Fruit fly (Drosophila melanogaster) whole organism, embryonic: ENCODE data around the gene Traf4.

Experiments
- B-H1 ChIP-seq: fragments of 200-800 bp; sonication (Bioruptor generic); IDR thresholded peaks from 3 replicates; pipeline ENCODE4 v1.3.6; 2022; ENCODE audit warnings: missing biosample characterization, missing genetic modification characterization
- Blimp-1 ChIP-seq: fragments of 200-800 bp; sonication (Bioruptor generic); optimal IDR thresholded peaks from 3 replicates; lab custom pipeline; 2018; ENCODE audit warnings: missing biosample characterization, missing genetic modification characterization, mild to moderate bottlenecking, moderate library complexity, missing genetic modification reagents
- C15 ChIP-seq: fragments of 200-800 bp; sonication (Bioruptor generic); IDR thresholded peaks from 3 replicates; pipeline ENCODE4 v1.3.6; 2022; ENCODE audit warnings: missing biosample characterization, missing genetic modification characterization
- CG10321 ChIP-seq: fragments of 200-800 bp; sonication (Bioruptor generic); IDR thresholded peaks from 2 replicates; pipeline ENCODE4 v1.3.6; 2022; ENCODE audit warnings: missing biosample characterization, missing genetic modification characterization
- CG10462 ChIP-seq: fragments of 200-800 bp; sonication (Bioruptor generic); optimal IDR thresholded peaks from 2 replicates; lab custom pipeline; 2016; ENCODE audit warnings: missing biosample characterization, missing genetic modification characterization
- CG11398 ChIP-seq: fragments of 200-800 bp; sonication (Bioruptor generic); optimal IDR thresholded peaks from 2 replicates; lab custom pipeline; 2016; ENCODE audit warnings: missing biosample characterization, missing genetic modification characterization
- CG11456 ChIP-seq: fragments of 200-800 bp; sonication (Bioruptor generic); IDR thresholded peaks from 3 replicates; pipeline ENCODE4 v1.3.6; 2022; ENCODE audit warnings: missing biosample characterization, missing genetic modification characterization
- CG11723 ChIP-seq: fragments of 200-800 bp; sonication (Bioruptor generic); optimal IDR thresholded peaks from 2 replicates; lab custom pipeline; 2017; ENCODE audit warnings: missing biosample characterization, mild to moderate bottlenecking, missing genetic modification characterization
- CG12071 ChIP-seq: fragments of 200-800 bp; sonication (Bioruptor generic); optimal IDR thresholded peaks from 3 replicates; lab custom pipeline; 2018; ENCODE audit warnings: missing biosample characterization, mild to moderate bottlenecking, missing genetic modification characterization
- CG12942 ChIP-seq: fragments of 200-800 bp; sonication (Bioruptor generic); optimal IDR thresholded peaks from 3 replicates; lab custom pipeline; 2016; ENCODE audit warnings: missing biosample characterization, missing genetic modification characterization
- CG14965 ChIP-seq: fragments of 200-800 bp; sonication (Bioruptor generic); optimal IDR thresholded peaks from 2 replicates; lab custom pipeline; 2016; ENCODE audit warnings: missing biosample characterization, missing genetic modification characterization, borderline replicate concordance
- CG15011 ChIP-seq: fragments of 200-800 bp; sonication (Bioruptor generic); optimal IDR thresholded peaks from 3 replicates; lab custom pipeline; 2018; ENCODE audit warnings: missing biosample characterization, mild to moderate bottlenecking, missing genetic modification characterization
- CG2116 ChIP-seq: fragments of 200-800 bp; sonication (Bioruptor generic); optimal IDR thresholded peaks from 3 replicates; lab custom pipeline; 2018; ENCODE audit warnings: missing biosample characterization, mild to moderate bottlenecking, missing genetic modification characterization
- CG2120 ChIP-seq: fragments of 200-800 bp; sonication (Bioruptor generic); optimal IDR thresholded peaks from 3 replicates; lab custom pipeline; 2016; ENCODE audit warnings: missing biosample characterization, missing genetic modification characterization
- CG2129 ChIP-seq: fragments of 200-800 bp; sonication (Bioruptor generic); IDR thresholded peaks from 2 replicates; pipeline ENCODE4 v1.3.6; 2022; ENCODE audit warnings: missing biosample characterization, missing genetic modification characterization; ENCODE audit not compliant: partially characterized antibody
- CG4707 ChIP-seq: fragments of 200-800 bp; sonication (Bioruptor generic); optimal IDR thresholded peaks from 2 replicates; lab custom pipeline; 2018; ENCODE audit warnings: missing biosample characterization, mild to moderate bottlenecking, missing genetic modification characterization, moderate library complexity
- CG6654 ChIP-seq: fragments of 200-800 bp; sonication (Bioruptor generic); optimal IDR thresholded peaks from 2 replicates; lab custom pipeline; 2017; ENCODE audit warnings: missing biosample characterization, mild to moderate bottlenecking, missing genetic modification characterization
- CG6689 ChIP-seq: fragments of 200-800 bp; sonication (Bioruptor generic); IDR thresholded peaks from 2 replicates; pipeline ENCODE4 v1.3.6; 2022; ENCODE audit warnings: missing biosample characterization, missing genetic modification characterization
- CG6765 ChIP-seq: fragments of 200-800 bp; sonication (Bioruptor generic); optimal IDR thresholded peaks from 3 replicates; lab custom pipeline; 2017; ENCODE audit warnings: missing biosample characterization, mild to moderate bottlenecking, missing genetic modification characterization
- CG9215 ChIP-seq: fragments of 200-800 bp; sonication (Bioruptor generic); IDR thresholded peaks from 2 replicates; pipeline ENCODE4 v1.3.6; 2022; ENCODE audit warnings: missing biosample characterization, missing genetic modification characterization
- D ChIP-seq, 2 experiments: fragments of 200-800 bp in 1 of 2; fragments of >200 bp in 1 of 2; sonication (Bioruptor generic) in 1 of 2; optimal IDR thresholded peaks; 2 replicates in 1 of 2; 3 replicates in 1 of 2; lab custom pipeline; 2017; ENCODE audit warnings: mild to moderate bottlenecking in 1 of 2, missing biosample characterization in 1 of 2, missing genetic modification characterization in 1 of 2, missing genetic modification reagents in 1 of 2
- Dek ChIP-seq: fragments of 200-800 bp; sonication (Bioruptor generic); optimal IDR thresholded peaks from 3 replicates; lab custom pipeline; 2019; ENCODE audit warnings: missing biosample characterization, mild to moderate bottlenecking, missing genetic modification characterization, moderate library complexity
- Ets97D ChIP-seq: fragments of 200-800 bp; sonication (Bioruptor generic); optimal IDR thresholded peaks from 3 replicates; lab custom pipeline; 2016; ENCODE audit warnings: missing biosample characterization, missing genetic modification characterization
- Fer2 ChIP-seq: fragments of 200-800 bp; sonication (Bioruptor generic); optimal IDR thresholded peaks from 2 replicates; lab custom pipeline; 2018; ENCODE audit warnings: missing biosample characterization, mild to moderate bottlenecking, missing genetic modification characterization, moderate library complexity
- HLH3B ChIP-seq: fragments of 200-800 bp; sonication (Bioruptor generic); IDR thresholded peaks from 2 replicates; pipeline ENCODE4 v1.3.6; 2022; ENCODE audit warnings: missing biosample characterization, missing genetic modification characterization
- Hr3 ChIP-seq: fragments of 200-800 bp; sonication (Bioruptor generic); optimal IDR thresholded peaks from 3 replicates; lab custom pipeline; 2016; ENCODE audit warnings: missing biosample characterization, missing genetic modification characterization
- Jarid2 ChIP-seq: fragments of 200-800 bp; sonication (Bioruptor generic); optimal IDR thresholded peaks from 3 replicates; lab custom pipeline; 2017; ENCODE audit warnings: mild to moderate bottlenecking, missing biosample characterization, missing genetic modification reagents, missing genetic modification characterization
- Mad ChIP-seq: fragments of 200-800 bp; sonication (Bioruptor generic); optimal IDR thresholded peaks from 2 replicates; lab custom pipeline; 2016; ENCODE audit warnings: missing biosample characterization, missing genetic modification characterization
- Meics ChIP-seq: fragments of 200-800 bp; sonication (Bioruptor generic); optimal IDR thresholded peaks from 2 replicates; lab custom pipeline; 2017; ENCODE audit warnings: missing biosample characterization, mild to moderate bottlenecking, missing genetic modification characterization
- Nf-YA ChIP-seq: fragments of 200-800 bp; sonication (Bioruptor generic); IDR thresholded peaks from 2 replicates; pipeline ENCODE4 v1.3.6; 2022; ENCODE audit warnings: missing biosample characterization, missing genetic modification characterization
- Opbp ChIP-seq: fragments of 200-800 bp; sonication (Bioruptor generic); IDR thresholded peaks from 3 replicates; pipeline ENCODE4 v1.3.6; 2022; ENCODE audit warnings: missing biosample characterization, missing genetic modification characterization; ENCODE audit not compliant: partially characterized antibody
- Ravus ChIP-seq: fragments of 200-800 bp; sonication (Bioruptor generic); IDR thresholded peaks from 2 replicates; pipeline ENCODE4 v1.3.6; 2022; ENCODE audit warnings: missing biosample characterization, missing genetic modification characterization
- Sox100B ChIP-seq: fragments of 200-800 bp; sonication (Bioruptor generic); optimal IDR thresholded peaks from 3 replicates; lab custom pipeline; 2018; ENCODE audit warnings: missing biosample characterization, mild to moderate bottlenecking, missing genetic modification characterization
- Sry-δ ChIP-seq: fragments of 200-800 bp; sonication (Bioruptor generic); optimal IDR thresholded peaks from 2 replicates; lab custom pipeline; 2016; ENCODE audit warnings: missing biosample characterization, missing genetic modification characterization
- Vsx1 ChIP-seq: fragments of 200-800 bp; sonication (Bioruptor generic); optimal IDR thresholded peaks from 2 replicates; lab custom pipeline; 2017; ENCODE audit warnings: missing biosample characterization, mild to moderate bottlenecking, missing genetic modification characterization, missing genetic modification reagents
- ase ChIP-seq: fragments of 200-800 bp; sonication (Bioruptor generic); IDR thresholded peaks from 3 replicates; pipeline ENCODE4 v1.3.6; 2022; ENCODE audit warnings: missing biosample characterization, missing genetic modification characterization
- bcd ChIP-seq: fragments of 200-800 bp; sonication (Bioruptor generic); optimal IDR thresholded peaks from 2 replicates; lab custom pipeline; 2017; ENCODE audit warnings: missing biosample characterization, mild to moderate bottlenecking, missing genetic modification characterization
- bowl ChIP-seq: fragments of 200-800 bp; sonication (Bioruptor generic); IDR thresholded peaks from 2 replicates; pipeline ENCODE4 v1.3.6; 2022; ENCODE audit warnings: missing biosample characterization, missing genetic modification characterization
- ind ChIP-seq: fragments of 200-800 bp; sonication (Bioruptor generic); optimal IDR thresholded peaks from 3 replicates; lab custom pipeline; 2016; ENCODE audit warnings: missing biosample characterization, missing genetic modification characterization
- jumu ChIP-seq: fragments of 200-800 bp; sonication (Bioruptor generic); optimal IDR thresholded peaks from 3 replicates; lab custom pipeline; 2016; ENCODE audit warnings: missing biosample characterization, missing genetic modification characterization
- lmd ChIP-seq: fragments of 200-800 bp; sonication (Bioruptor generic); IDR thresholded peaks from 2 replicates; pipeline ENCODE4 v1.3.6; 2022; ENCODE audit warnings: missing biosample characterization, missing genetic modification characterization
- lola ChIP-seq, 3 experiments: fragments of >200 bp in 2 of 3; fragments of 200-800 bp in 1 of 3; sonication (Bioruptor generic) in 1 of 3; optimal IDR thresholded peaks; 2 replicates each; lab custom pipeline; 2017 to 2019; ENCODE audit warnings: missing biosample characterization in 3 of 3, missing genetic modification characterization in 3 of 3, mild to moderate bottlenecking in 1 of 3, moderate library complexity in 1 of 3
- onecut ChIP-seq: fragments of 200-800 bp; sonication (Bioruptor generic); IDR thresholded peaks from 2 replicates; pipeline ENCODE4 v1.3.6; 2022; ENCODE audit warnings: missing biosample characterization, missing genetic modification characterization
- org-1 ChIP-seq: fragments of 200-800 bp; sonication (Bioruptor generic); optimal IDR thresholded peaks from 2 replicates; lab custom pipeline; 2017; ENCODE audit warnings: missing biosample characterization, missing genetic modification characterization
- pnt ChIP-seq: fragments of 200-800 bp; sonication (Bioruptor generic); optimal IDR thresholded peaks from 3 replicates; lab custom pipeline; 2016; ENCODE audit warnings: missing biosample characterization, missing genetic modification characterization
- salm ChIP-seq: fragments of 200-800 bp; sonication (Bioruptor generic); optimal IDR thresholded peaks from 2 replicates; lab custom pipeline; 2018; ENCODE audit warnings: missing biosample characterization, mild to moderate bottlenecking, missing genetic modification characterization
- stc ChIP-seq: fragments of 200-800 bp; sonication (Bioruptor generic); IDR thresholded peaks from 2 replicates; pipeline ENCODE4 v1.3.6; 2022; ENCODE audit warnings: missing biosample characterization, missing genetic modification characterization
- stwl ChIP-seq: fragments of 200-800 bp; sonication (Bioruptor generic); optimal IDR thresholded peaks from 3 replicates; lab custom pipeline; 2018; ENCODE audit warnings: missing biosample characterization, mild to moderate bottlenecking, missing genetic modification characterization, moderate library complexity
- tup ChIP-seq: fragments of 200-800 bp; sonication (Bioruptor generic); optimal IDR thresholded peaks from 2 replicates; lab custom pipeline; 2016; ENCODE audit warnings: missing biosample characterization, mild to moderate bottlenecking, missing genetic modification characterization, moderate library complexity
- tx ChIP-seq: fragments of 200-800 bp; sonication (Bioruptor generic); optimal IDR thresholded peaks from 2 replicates; lab custom pipeline; 2016; ENCODE audit warnings: missing biosample characterization, missing genetic modification characterization
- zfh2 ChIP-seq: fragments of 200-800 bp; sonication (Bioruptor generic); optimal IDR thresholded peaks from 2 replicates; lab custom pipeline; 2016; ENCODE audit warnings: missing biosample characterization, missing genetic modification characterization

Traf4 gene

dm6 chr2L:4417982-4418381 lies 56.3 kb downstream of the Traf4 start (continued):
- TF ChIP-seq CG15011 (GFP tag; lab: Kevin White, UChicago) (no peak), org-1 (GFP tag; lab: Kevin White, UChicago) (no peak), ind (peak; percentile 32), CG6765 (no peak), B-H1 (GFP tag; lab: Robert Waterston, UW) (peak; percentile 12; the same call in 1 of the 3 replicates), stc (GFP tag; lab: Robert Waterston, UW) (peak; percentile 53), tup (GFP tag; lab: Kevin White, UChicago) (no peak), pnt (no peak), stwl (tag; lab: Kevin White, UChicago) (no peak), CG12071 (GFP tag; lab: Kevin White, UChicago) (no peak), CG10462 (GFP tag; lab: Kevin White, UChicago) (no peak), CG11456 (no peak), CG2129 (GFP tag; lab: Robert Waterston, UW) (no peak), ase (GFP tag; lab: Robert Waterston, UW) (peak; percentile 45; the same call in 1 of the 3 replicates), CG14965 (GFP tag; lab: Kevin White, UChicago) (peak; percentile 96), Meics (GFP tag; lab: Kevin White, UChicago) (no peak), D (optimal IDR thresholded peaks at IDR 0.05; lab: Kevin White, UChicago) (no peak), D (GFP tag; optimal IDR thresholded peaks at IDR 0.05; lab: Kevin White, UChicago) (peak; percentile 15), CG11398 (GFP tag; lab: Kevin White, UChicago) (no peak), zfh2 (GFP tag; lab: Kevin White, UChicago) (no peak), CG9215 (no peak), Nf-YA (GFP tag; lab: Robert Waterston, UW) (0 out of 2 replicates have a peak, but pooled peaks have one; percentile 8), tx (GFP tag; lab: Kevin White, UChicago) (no peak), Sry-δ (GFP tag; lab: Kevin White, UChicago) (no peak), CG12942 (GFP tag; lab: Kevin White, UChicago) (no peak), lmd (GFP tag; lab: Robert Waterston, UW) (peak; percentile 53), Sox100B (no peak), HLH3B (GFP tag; lab: Robert Waterston, UW) (0 out of 2 replicates have a peak, but pooled peaks have one; percentile 15), onecut (peak; percentile 33; the same call in 1 of the 2 replicates), Dek (no peak), CG11723 (GFP tag; lab: Kevin White, UChicago) (no peak), CG4707 (GFP tag; lab: Kevin White, UChicago) (no peak), Vsx1 (no peak), CG2120 (GFP tag; lab: Kevin White, UChicago) (no peak), Mad (GFP tag; lab: Kevin White, UChicago) (no peak), C15 (0 out of 3 replicates have a peak, but pooled peaks have one; percentile 31), CG10321 (GFP tag; lab: Robert Waterston, UW) (0 out of 2 replicates have a peak, but pooled peaks have one; percentile 12), CG6654 (GFP tag; lab: Kevin White, UChicago) (no peak), bcd (GFP tag; lab: Kevin White, UChicago) (peak; percentile 19), Hr3 (GFP tag; lab: Kevin White, UChicago) (no peak), salm (no peak), Blimp-1 (GFP tag; lab: Kevin White, UChicago) (peak; percentile 11), Opbp (GFP tag; lab: Robert Waterston, UW) (no peak), CG2116 (GFP tag; lab: Kevin White, UChicago) (no peak), CG6689 (GFP tag; lab: Robert Waterston, UW) (no peak), Jarid2 (GFP tag; lab: Kevin White, UChicago) (no peak), Ets97D (GFP tag; lab: Kevin White, UChicago) (no peak), bowl (no peak), Ravus (GFP tag; lab: Robert Waterston, UW) (no peak), Fer2 (tag; lab: Kevin White, UChicago) (no peak), lola (GFP tag; optimal IDR thresholded peaks at IDR 0.05; lab: Kevin White, UChicago) (no peak), jumu (GFP tag; lab: Kevin White, UChicago) (no peak)
